Worm (Caenorhabditis elegans) whole organism, L4/young adult: ENCODE results near the gene W07G4.2.

Experiments used
- W03F9.2 ChIP-seq: fragments of 150-350 bp; optimal IDR thresholded peaks from 2 replicates; lab custom pipeline; 2014; ENCODE audit warnings: missing biosample characterization, missing genetic modification characterization
- dao-5 ChIP-seq: sonication (generic microtip); optimal IDR thresholded peaks from 2 replicates; lab custom pipeline; 2016; ENCODE audit warnings: missing genotype, missing genetic modification characterization, moderate library complexity, missing compliant biosample characterization
- him-1 ChIP-seq: sonication (generic microtip); optimal IDR thresholded peaks from 2 replicates; lab custom pipeline; 2016; ENCODE audit warnings: missing genotype, missing genetic modification reagents, missing genetic modification characterization, missing compliant biosample characterization

- TF ChIP-seq him-1 (tag; lab: Kevin White, UChicago) (no peak), W03F9.2 (tag; lab: Kevin White, UChicago) (no peak), dao-5 (tag; lab: Kevin White, UChicago) (no peak)
Observed at ce11 chrV:13053635-13054034, 17.3 kb upstream of the W07G4.2 start, which contains the start of gene srr-1.
